Fruit fly (Drosophila melanogaster): Measurements from ENCODE around the gene Naa40.

Gene Naa40

DNA sequence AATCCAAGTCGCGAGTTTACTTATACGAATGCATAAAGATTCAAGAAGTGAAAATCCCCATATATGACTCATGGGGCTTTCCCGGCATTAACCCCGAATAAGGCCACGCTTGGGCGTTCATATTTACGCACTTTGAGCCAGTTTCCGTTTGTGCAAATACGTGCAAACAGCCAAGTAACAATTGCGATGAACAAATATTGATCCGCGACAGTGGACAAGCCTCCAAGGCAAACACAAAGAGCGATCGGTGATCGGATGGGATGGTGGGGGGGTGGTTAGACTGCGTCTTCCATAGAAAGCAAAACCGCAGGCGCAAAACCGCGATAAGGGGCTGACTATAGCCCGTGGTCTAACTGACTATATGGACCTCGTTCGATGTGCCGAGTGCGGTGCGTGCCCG is 32.5 kb upstream of the Naa40 start (continued):
- 0 out of 3 replicates have a peak, but pooled peaks have one; percentile 46 for TF ChIP-seq C15 (GFP tag; IDR thresholded peaks at IDR 0.05)
- no peak for TF ChIP-seq bowl (GFP tag; IDR thresholded peaks at IDR 0.05)
- TF ChIP-seq cwo (GFP tag; optimal IDR thresholded peaks at IDR 0.05) = no peak
- no peak for TF ChIP-seq Hand (GFP tag; optimal IDR thresholded peaks at IDR 0.05)
- TF ChIP-seq lab (GFP tag; optimal IDR thresholded peaks at IDR 0.05) = peak; percentile 53
- peak; percentile 67 for TF ChIP-seq wek (GFP tag; optimal IDR thresholded peaks at IDR 0.05)
- TF ChIP-seq bcd (GFP tag; optimal IDR thresholded peaks at IDR 0.05) = peak; percentile 23
- TF ChIP-seq hth (optimal IDR thresholded peaks at IDR 0.05) = no peak
- TF ChIP-seq Pdp1 (GFP tag; optimal IDR thresholded peaks at IDR 0.05) = peak in 1 of 2 experiments; percentile 2
- peak; percentile 9 for TF ChIP-seq org-1 (GFP tag; optimal IDR thresholded peaks at IDR 0.05)
- peak; percentile 22 for TF ChIP-seq HHEX (GFP tag; optimal IDR thresholded peaks at IDR 0.05)
- TF ChIP-seq CG7987 (GFP tag; optimal IDR thresholded peaks at IDR 0.05) = peak; percentile 30
- no peak for TF ChIP-seq CG6765 (GFP tag; optimal IDR thresholded peaks at IDR 0.05)
- no peak for TF ChIP-seq ind (GFP tag; optimal IDR thresholded peaks at IDR 0.05)
- TF ChIP-seq Dfd (GFP tag; optimal IDR thresholded peaks at IDR 0.05) = no peak
- TF ChIP-seq CG1792 (GFP tag; optimal IDR thresholded peaks at IDR 0.05) = peak; percentile 68
- TF ChIP-seq gem (tag; optimal IDR thresholded peaks at IDR 0.05) = peak; percentile 6
- TF ChIP-seq dmrt99B (tag; optimal IDR thresholded peaks at IDR 0.05) = peak; percentile 0
- TF ChIP-seq CG6813 (GFP tag; optimal IDR thresholded peaks at IDR 0.05) = peak; percentile 19
- 0 out of 3 replicates have a peak, but pooled peaks have one; percentile 40 for TF ChIP-seq Dbx (GFP tag; IDR thresholded peaks at IDR 0.05)
- TF ChIP-seq Nf-YB (GFP tag; optimal IDR thresholded peaks at IDR 0.05) = no peak
- no peak for TF ChIP-seq sim (GFP tag; IDR thresholded peaks at IDR 0.05)
- TF ChIP-seq CG1603 (tag; optimal IDR thresholded peaks at IDR 0.05) = peak; percentile 59
- TF ChIP-seq CG17328 (GFP tag; IDR thresholded peaks at IDR 0.05) = 0 out of 2 replicates have a peak, but pooled peaks have one; percentile 32
- TF ChIP-seq bsh (GFP tag; optimal IDR thresholded peaks at IDR 0.05) = peak in 1 of 2 experiments; percentile 6
- no peak for TF ChIP-seq CG10979 (tag; optimal IDR thresholded peaks at IDR 0.05)
- TF ChIP-seq CG15269 (tag; optimal IDR thresholded peaks at IDR 0.05) = no peak
- TF ChIP-seq ken (GFP tag; IDR thresholded peaks at IDR 0.05) = 0 out of 3 replicates have a peak, but pooled peaks have one; percentile 40
- TF ChIP-seq caup (GFP tag; optimal IDR thresholded peaks at IDR 0.05; ENCODE audit: severe bottlenecking) = peak; percentile 18
- no peak for TF ChIP-seq eyg (GFP tag; optimal IDR thresholded peaks at IDR 0.05)
- peak; percentile 17 for TF ChIP-seq Fer3 (tag; optimal IDR thresholded peaks at IDR 0.05)
- TF ChIP-seq MBD-R2 (GFP tag; IDR thresholded peaks at IDR 0.05) = peak; percentile 13; the same call in 1 of the 2 replicates
- TF ChIP-seq Ets97D (GFP tag; optimal IDR thresholded peaks at IDR 0.05) = no peak
- 0 out of 2 replicates have a peak, but pooled peaks have one; percentile 38 for TF ChIP-seq ranshi (GFP tag; IDR thresholded peaks at IDR 0.05)
- TF ChIP-seq BtbVII (GFP tag; optimal IDR thresholded peaks at IDR 0.05) = peak; percentile 15
- TF ChIP-seq Atf-2 (GFP tag; optimal IDR thresholded peaks at IDR 0.05) = peak; percentile 6
- no peak for TF ChIP-seq sug (tag; optimal IDR thresholded peaks at IDR 0.05)
- no peak for TF ChIP-seq phol (tag; optimal IDR thresholded peaks at IDR 0.05)
- no peak for TF ChIP-seq H2.0 (GFP tag; IDR thresholded peaks at IDR 0.05)
- TF ChIP-seq Med (GFP tag) = peak; percentile 89
- no peak for TF ChIP-seq CG15696 (tag; optimal IDR thresholded peaks at IDR 0.05)
- no peak for TF ChIP-seq CG4282 (GFP tag; optimal IDR thresholded peaks at IDR 0.05)
- TF ChIP-seq Ravus (GFP tag; IDR thresholded peaks at IDR 0.05) = no peak
- no peak for TF ChIP-seq CG11085 (GFP tag; IDR thresholded peaks at IDR 0.05)
- peak; percentile 5 for TF ChIP-seq CG13296 (GFP tag; optimal IDR thresholded peaks at IDR 0.05)
- TF ChIP-seq MTF-1 (GFP tag; optimal IDR thresholded peaks at IDR 0.05; ENCODE audit: borderline replicate concordance) = peak; percentile 32
- TF ChIP-seq seq (GFP tag; IDR thresholded peaks at IDR 0.05) = 0 out of 2 replicates have a peak, but pooled peaks have one; percentile 15
- no peak for TF ChIP-seq Nf-YA (GFP tag; IDR thresholded peaks at IDR 0.05)
- peak; percentile 80 for TF ChIP-seq ATbp (GFP tag; optimal IDR thresholded peaks at IDR 0.05)
- no peak for TF ChIP-seq CG6791 (GFP tag; IDR thresholded peaks at IDR 0.05; ENCODE audit: partially characterized antibody)
